Worm (Caenorhabditis elegans): ENCODE data around the gene ZK616.61.

The ZK616.61 gene

ce11 chrIV:5364135-5364609 lies 41.3 kb upstream of the ZK616.61 start, which contains the start of the genes hda-6 and F41H10.4 (continued):
- TF ChIP-seq mep-1 (tag; optimal IDR thresholded peaks at IDR 0.05) (peak; percentile 93), nhr-84 (tag; optimal IDR thresholded peaks at IDR 0.05) (no peak), swsn-7 (tag; optimal IDR thresholded peaks at IDR 0.05) (peak; percentile 79), ztf-4 (tag; optimal IDR thresholded peaks at IDR 0.05) (peak; percentile 34), aha-1 (tag; optimal IDR thresholded peaks at IDR 0.05) (no peak), elt-2 (tag; optimal IDR thresholded peaks at IDR 0.05) (peak; percentile 57), unc-130 (tag; optimal IDR thresholded peaks at IDR 0.05) (peak; percentile 92), fkh-10 (GFP tag; optimal IDR thresholded peaks at IDR 0.05) (no peak), blmp-1 (tag; optimal IDR thresholded peaks at IDR 0.05) (peak; percentile 40), fkh-4 (tag; optimal IDR thresholded peaks at IDR 0.05; ENCODE audit: borderline replicate concordance) (peak; percentile 85), vab-15 (tag; optimal IDR thresholded peaks at IDR 0.05) (no peak), nhr-47 (tag; optimal IDR thresholded peaks at IDR 0.05) (peak; percentile 86), jun-1 (tag; optimal IDR thresholded peaks at IDR 0.05) (no peak), ceh-90 (tag; optimal IDR thresholded peaks at IDR 0.05) (peak; percentile 85), nhr-11 (tag; optimal IDR thresholded peaks at IDR 0.05) (no peak), nhr-237 (tag; optimal IDR thresholded peaks at IDR 0.05) (no peak), F16B12.6 (tag; optimal IDR thresholded peaks at IDR 0.05) (peak; percentile 88), nhr-77 (tag; optimal IDR thresholded peaks at IDR 0.05) (peak; percentile 39), hlh-17 (GFP tag; optimal IDR thresholded peaks at IDR 0.05; ENCODE audit: borderline replicate concordance) (no peak), snpc-4 (tag; optimal IDR thresholded peaks at IDR 0.05) (peak; percentile 76), unc-86 (tag; optimal IDR thresholded peaks at IDR 0.05) (peak; percentile 72), skn-1 (tag; optimal IDR thresholded peaks at IDR 0.05) (no peak), unc-62 (GFP tag; optimal IDR thresholded peaks at IDR 0.05) (no peak), nhr-19 (GFP tag; conservative IDR thresholded peaks at IDR 0.05) (peak; percentile 76), efl-3 (GFP tag; optimal IDR thresholded peaks at IDR 0.05) (no peak), sup-37 (GFP tag; optimal IDR thresholded peaks at IDR 0.05) (no peak), lsy-2 (tag; optimal IDR thresholded peaks at IDR 0.05) (peak; percentile 87), lin-15B (tag; optimal IDR thresholded peaks at IDR 0.05) (peak; percentile 66), rnt-1 (tag; optimal IDR thresholded peaks at IDR 0.05) (peak; percentile 97), nhr-85 (tag) (peak; percentile 86), elt-3 (tag; optimal IDR thresholded peaks at IDR 0.05) (peak in 2 of 6 experiments; percentile 31 to 42), sox-4 (tag; optimal IDR thresholded peaks at IDR 0.05) (peak; percentile 65), dsc-1 (tag; optimal IDR thresholded peaks at IDR 0.05) (peak; percentile 85), C16A3.4 (tag; optimal IDR thresholded peaks at IDR 0.05) (peak; percentile 71), xbp-1 (tag; optimal IDR thresholded peaks at IDR 0.05) (peak; percentile 87), ets-5 (GFP tag; IDR thresholded peaks at IDR 0.05) (no peak), sptf-1 (tag; optimal IDR thresholded peaks at IDR 0.05) (no peak), lin-35 (GFP tag; optimal IDR thresholded peaks at IDR 0.05) (peak; percentile 80 to 88), tlp-1 (tag; optimal IDR thresholded peaks at IDR 0.05) (no peak), lin-13 (GFP tag; optimal IDR thresholded peaks at IDR 0.05) (peak; percentile 43), aly-2 (tag; optimal IDR thresholded peaks at IDR 0.05) (no peak), egl-27 (tag; optimal IDR thresholded peaks at IDR 0.05) (no peak), lir-3 (tag; optimal IDR thresholded peaks at IDR 0.05; ENCODE audit: poor library complexity) (peak; percentile 96), unc-98 (GFP tag; IDR thresholded peaks at IDR 0.05) (peak; percentile 59; the same call in 1 of the 2 replicates), nhr-12 (tag; optimal IDR thresholded peaks at IDR 0.05) (no peak), mef-2 (tag; optimal IDR thresholded peaks at IDR 0.05) (peak; percentile 15), nhr-76 (tag; optimal IDR thresholded peaks at IDR 0.05) (no peak), fos-1 (tag; optimal IDR thresholded peaks at IDR 0.05) (no peak), nhr-90 (tag; optimal IDR thresholded peaks at IDR 0.05; ENCODE audit: poor library complexity) (peak; percentile 83), mdl-1 (tag; optimal IDR thresholded peaks at IDR 0.05) (peak in 1 of 2 experiments; percentile 72), egl-13 (tag; optimal IDR thresholded peaks at IDR 0.05) (peak; percentile 76)

Data from whole organism, L1 larva.